Worm (Caenorhabditis elegans): ENCODE measurements around the gene ins-31.

DNA sequence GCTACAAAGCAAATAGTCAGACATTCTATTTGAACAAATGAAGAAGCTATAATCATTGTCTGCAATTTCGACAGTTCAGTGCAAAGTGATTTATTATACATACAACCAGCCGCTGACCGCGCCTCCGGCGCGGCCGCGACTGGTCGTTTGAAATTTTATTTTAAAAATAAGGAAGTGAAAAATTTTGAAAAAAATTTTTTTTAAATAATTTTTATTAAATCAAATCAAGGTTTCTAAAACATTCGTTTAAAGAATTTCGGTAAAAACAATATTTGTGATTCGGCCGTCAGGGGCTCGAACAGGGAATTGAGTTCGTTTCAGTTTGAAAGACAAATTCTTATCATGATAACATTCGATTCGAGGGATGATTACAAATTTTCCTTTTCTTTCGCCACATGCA is 45.3 kb downstream of the ins-31 start, which contains the start of gene Y27F2A.10:
- TF ChIP-seq lin-39 (tag; optimal IDR thresholded peaks at IDR 0.05): no peak
- TF ChIP-seq unc-39 (tag; optimal IDR thresholded peaks at IDR 0.05): no peak
- no peak for TF ChIP-seq nhr-28 (tag; optimal IDR thresholded peaks at IDR 0.05)
- no peak for TF ChIP-seq ztf-11 (tag; optimal IDR thresholded peaks at IDR 0.05)
- TF ChIP-seq aly-2 (tag; optimal IDR thresholded peaks at IDR 0.05): no peak
- no peak for TF ChIP-seq nhr-77 (tag; optimal IDR thresholded peaks at IDR 0.05)
- no peak for TF ChIP-seq jun-1 (tag; optimal IDR thresholded peaks at IDR 0.05)
- no peak for TF ChIP-seq ceh-28 (tag; optimal IDR thresholded peaks at IDR 0.05)
- TF ChIP-seq nhr-12 (tag; optimal IDR thresholded peaks at IDR 0.05): no peak
- no peak for TF ChIP-seq nhr-11 (tag; optimal IDR thresholded peaks at IDR 0.05)
- TF ChIP-seq nhr-23 (tag; optimal IDR thresholded peaks at IDR 0.05): no peak

Measured in whole organism, L3 larva.